Worm (Caenorhabditis elegans) whole organism, L4 larva: ENCODE measurements around the gene C55A6.10.

Source experiments
- Y75B8A.6 ChIP-seq: fragments of 200-800 bp; sonication (Bioruptor generic); IDR thresholded peaks from 2 replicates; pipeline ENCODE4 v1.3.6; 2022; ENCODE audit warnings: missing genetic modification reagents, missing genetic modification characterization, missing compliant biosample characterization
- aly-2 ChIP-seq: sonication (generic microtip); optimal IDR thresholded peaks from 2 replicates; lab custom pipeline; 2018; ENCODE audit warnings: missing biosample characterization, missing genetic modification characterization
- ceh-28 ChIP-seq: fragments of 150-350 bp; optimal IDR thresholded peaks from 2 replicates; lab custom pipeline; 2014; ENCODE audit warnings: missing biosample characterization, missing genetic modification reagents, missing genetic modification characterization
- ceh-82 ChIP-seq: sonication (generic microtip); optimal IDR thresholded peaks from 2 replicates; lab custom pipeline; 2017; ENCODE audit warnings: missing biosample characterization, missing genetic modification characterization
- ces-1 ChIP-seq: fragments of 150-350 bp; sonication (generic microtip); optimal IDR thresholded peaks from 4 replicates; lab custom pipeline; 2014; ENCODE audit warnings: missing biosample characterization, missing genetic modification reagents, missing genetic modification characterization
- daf-19 ChIP-seq: fragments of 200-800 bp; sonication (Bioruptor generic); conservative IDR thresholded peaks from 2 replicates; pipeline ENCODE4 v1.3.6; 2022; ENCODE audit warnings: missing genetic modification characterization, missing compliant biosample characterization
- fos-1 ChIP-seq: fragments of 150-350 bp; optimal IDR thresholded peaks from 2 replicates; lab custom pipeline; 2014; ENCODE audit warnings: missing biosample characterization, missing genetic modification characterization
- lin-13 ChIP-seq: fragments of 150-350 bp; optimal IDR thresholded peaks from 2 replicates; lab custom pipeline; 2014; ENCODE audit warnings: missing biosample characterization, missing genetic modification reagents, missing genetic modification characterization
- lir-3 ChIP-seq: sonication (generic microtip); optimal IDR thresholded peaks from 2 replicates; lab custom pipeline; 2016; ENCODE audit warnings: mild to moderate bottlenecking, missing genetic modification characterization, missing compliant biosample characterization
- mdl-1 ChIP-seq, 2 experiments: fragments of 150-350 bp in 1 of 2; sonication (generic microtip) in 1 of 2; optimal IDR thresholded peaks; 2 replicates each; lab custom pipeline; 2014 to 2017; ENCODE audit warnings: missing biosample characterization in 2 of 2, missing genetic modification characterization in 2 of 2

DNA sequence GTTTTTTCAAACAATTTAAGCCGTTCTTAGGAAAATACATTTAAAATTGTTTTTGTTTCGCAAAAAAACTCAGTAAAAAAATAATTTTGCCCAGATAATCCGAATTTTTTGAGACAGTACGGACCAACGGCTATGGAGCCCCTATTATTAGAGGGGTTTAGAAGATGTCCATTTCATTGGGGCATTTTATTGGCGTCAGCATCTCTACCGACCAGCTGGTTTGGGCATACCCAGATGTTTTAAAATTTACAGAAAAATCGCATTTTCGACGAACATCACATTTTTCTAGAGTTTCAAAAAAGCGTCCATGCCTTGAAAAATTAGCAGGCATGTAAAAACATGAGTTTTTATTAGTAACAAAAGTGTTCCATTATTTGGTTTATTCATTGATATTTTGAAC lies 36.1 kb downstream of the C55A6.10 start:
- no peak for TF ChIP-seq lir-3
- TF ChIP-seq ceh-82 (tag; lab: Kevin White, UChicago), result no peak
- TF ChIP-seq lin-13, result no peak
- TF ChIP-seq daf-19 (GFP tag; lab: Robert Waterston, UW), result no peak
- no peak for TF ChIP-seq mdl-1 (tag; optimal IDR thresholded peaks at IDR 0.05; lab: Kevin White, UChicago)
- TF ChIP-seq ces-1 (GFP tag; lab: Kevin White, UChicago), result no peak
- no peak for TF ChIP-seq fos-1 (tag; lab: Kevin White, UChicago)
- no peak for TF ChIP-seq Y75B8A.6 (GFP tag; lab: Robert Waterston, UW)
- TF ChIP-seq ceh-28 (tag; lab: Kevin White, UChicago), result no peak
- TF ChIP-seq aly-2, result no peak
